Worm (Caenorhabditis elegans) whole organism, L4 larva: ENCODE measurements around the gene mrp-2.

Experiments used
- F37D6.2 ChIP-seq: sonication (generic microtip); optimal IDR thresholded peaks from 2 replicates; lab custom pipeline; 2016; ENCODE audit warnings: mild to moderate bottlenecking, missing genetic modification characterization, missing compliant biosample characterization
- F44E2.7 ChIP-seq: fragments of 200-800 bp; sonication (Bioruptor generic); IDR thresholded peaks from 2 replicates; pipeline ENCODE4 v2.1.2; 2022; ENCODE audit warnings: missing genetic modification characterization, missing compliant biosample characterization
- R02D3.7 ChIP-seq: fragments of 150-350 bp; sonication (generic microtip); optimal IDR thresholded peaks from 3 replicates; lab custom pipeline; 2014; ENCODE audit warnings: missing biosample characterization, missing genetic modification characterization
- Y105C5A.15 ChIP-seq: fragments of 200-800 bp; sonication (Bioruptor generic); IDR thresholded peaks from 2 replicates; pipeline ENCODE4 v1.3.6; 2022; ENCODE audit warnings: missing genetic modification characterization, missing compliant biosample characterization
- Y5F2A.4 ChIP-seq: fragments of 200-800 bp; sonication (Bioruptor generic); optimal IDR thresholded peaks from 2 replicates; lab custom pipeline; 2018; ENCODE audit warnings: mild to moderate bottlenecking, missing genetic modification characterization, missing compliant biosample characterization
- Y75B8A.6 ChIP-seq: fragments of 200-800 bp; sonication (Bioruptor generic); IDR thresholded peaks from 2 replicates; pipeline ENCODE4 v1.3.6; 2022; ENCODE audit warnings: missing genetic modification reagents, missing genetic modification characterization, missing compliant biosample characterization
- aha-1 ChIP-seq: fragments of 150-350 bp; peaks from one replicate; lab custom pipeline; 2014; ENCODE audit warnings: missing biosample characterization, missing genetic modification characterization
- ceh-28 ChIP-seq: fragments of 150-350 bp; optimal IDR thresholded peaks from 2 replicates; lab custom pipeline; 2014; ENCODE audit warnings: missing biosample characterization, missing genetic modification reagents, missing genetic modification characterization
- ceh-62 ChIP-seq: sonication (generic microtip); optimal IDR thresholded peaks from 2 replicates; lab custom pipeline; 2017; ENCODE audit warnings: missing biosample characterization, missing genetic modification characterization
- ctbp-1 ChIP-seq: fragments of 200-800 bp; sonication (Bioruptor generic); IDR thresholded peaks from 2 replicates; pipeline ENCODE4 v1.3.6; 2022; ENCODE audit warnings: missing genetic modification reagents, missing genetic modification characterization, missing compliant biosample characterization
- daf-12 ChIP-seq: fragments of 150-350 bp; optimal IDR thresholded peaks from 2 replicates; lab custom pipeline; 2014; ENCODE audit warnings: missing biosample characterization, missing genetic modification reagents, missing genetic modification characterization
- daf-16 ChIP-seq, 3 experiments: sonication (generic microtip); optimal IDR thresholded peaks; 2 replicates each; lab custom pipeline; 2016 to 2017; ENCODE audit warnings: missing genetic modification characterization in 3 of 3, missing genetic modification reagents in 3 of 3, mild to moderate bottlenecking in 2 of 3, missing compliant biosample characterization in 2 of 3, missing biosample characterization in 1 of 3, moderate library complexity in 1 of 3
- daf-19 ChIP-seq: fragments of 200-800 bp; sonication (Bioruptor generic); conservative IDR thresholded peaks from 2 replicates; pipeline ENCODE4 v1.3.6; 2022; ENCODE audit warnings: missing genetic modification characterization, missing compliant biosample characterization
- daf-8 ChIP-seq: fragments of 200-800 bp; sonication (Bioruptor generic); IDR thresholded peaks from 2 replicates; pipeline ENCODE4 v1.3.6; 2022; ENCODE audit warnings: missing genetic modification characterization, missing compliant biosample characterization
- dmd-8 ChIP-seq: fragments of 200-800 bp; sonication (Bioruptor generic); IDR thresholded peaks from 2 replicates; pipeline ENCODE4 v1.3.6; 2022; ENCODE audit warnings: missing genetic modification characterization, missing compliant biosample characterization
- dmd-9 ChIP-seq: fragments of 200-800 bp; sonication (Bioruptor generic); IDR thresholded peaks from 2 replicates; pipeline ENCODE4 v1.3.6; 2022; ENCODE audit warnings: missing genetic modification reagents, missing genetic modification characterization, missing compliant biosample characterization
- dve-1 ChIP-seq: sonication (generic microtip); optimal IDR thresholded peaks from 2 replicates; lab custom pipeline; 2017; ENCODE audit warnings: antibody characterized with exemption, mild to moderate bottlenecking, missing genetic modification characterization, missing compliant biosample characterization; ENCODE audit not compliant: insufficient read depth
- egl-43 ChIP-seq: fragments of 200-800 bp; sonication (Bioruptor generic); IDR thresholded peaks from 2 replicates; pipeline ENCODE4 v1.3.6; 2022; ENCODE audit warnings: missing genetic modification reagents, missing genetic modification characterization, missing compliant biosample characterization
- hif-1 ChIP-seq, 2 experiments: sonication (generic microtip); optimal IDR thresholded peaks; 2 replicates each; lab custom pipeline; 2016 to 2017; ENCODE audit warnings: missing compliant biosample characterization in 2 of 2, missing genetic modification characterization in 2 of 2, missing genetic modification reagents in 2 of 2, missing genotype in 2 of 2, mild to moderate bottlenecking in 1 of 2
- hlh-11 ChIP-seq: fragments of 200-800 bp; sonication (Bioruptor generic); optimal IDR thresholded peaks from 2 replicates; lab custom pipeline; 2018; ENCODE audit warnings: mild to moderate bottlenecking, missing genetic modification characterization, missing compliant biosample characterization
- hlh-30 ChIP-seq: sonication (generic microtip); optimal IDR thresholded peaks from 2 replicates; lab custom pipeline; 2017; ENCODE audit warnings: antibody characterized with exemption, mild to moderate bottlenecking, missing genetic modification characterization, missing compliant biosample characterization; ENCODE audit not compliant: insufficient read depth
- hmg-1.1 ChIP-seq: fragments of 200-800 bp; sonication (Bioruptor generic); IDR thresholded peaks from 2 replicates; pipeline ENCODE4 v1.3.6; 2022; ENCODE audit warnings: missing genetic modification reagents, missing genetic modification characterization, missing compliant biosample characterization
- lin-1 ChIP-seq: fragments of 200-800 bp; sonication (Bioruptor generic); IDR thresholded peaks from 2 replicates; pipeline ENCODE4 v1.3.6; 2022; ENCODE audit warnings: missing genetic modification reagents, missing genetic modification characterization, missing compliant biosample characterization
- lin-29 ChIP-seq: fragments of 200-800 bp; sonication (Bioruptor generic); IDR thresholded peaks from 2 replicates; pipeline ENCODE4 v1.3.6; 2022; ENCODE audit warnings: missing genetic modification reagents, missing genetic modification characterization, missing compliant biosample characterization
- lin-38 ChIP-seq: fragments of 200-800 bp; sonication (Bioruptor generic); IDR thresholded peaks from 2 replicates; pipeline ENCODE4 v1.3.6; 2022; ENCODE audit warnings: missing genetic modification reagents, missing genetic modification characterization, missing compliant biosample characterization
- lin-39 ChIP-seq: fragments of 150-350 bp; optimal IDR thresholded peaks from 2 replicates; lab custom pipeline; 2014; ENCODE audit warnings: missing biosample characterization, missing genetic modification reagents, missing genetic modification characterization
- madf-5 ChIP-seq, 2 experiments: fragments of 200-800 bp; sonication (Bioruptor generic); IDR thresholded peaks; 2 replicates each; pipeline ENCODE4 v1.3.6; 2022; ENCODE audit warnings: missing compliant biosample characterization in 2 of 2, missing genetic modification characterization in 2 of 2
- madf-9 ChIP-seq: fragments of 200-800 bp; sonication (Bioruptor generic); conservative IDR thresholded peaks from 2 replicates; pipeline ENCODE4 v1.3.6; 2022; ENCODE audit warnings: missing genetic modification reagents, missing genetic modification characterization, missing compliant biosample characterization
- mdl-1 ChIP-seq, 2 experiments: fragments of 150-350 bp in 1 of 2; sonication (generic microtip) in 1 of 2; optimal IDR thresholded peaks; 2 replicates each; lab custom pipeline; 2014 to 2017; ENCODE audit warnings: missing biosample characterization in 2 of 2, missing genetic modification characterization in 2 of 2
- mes-2 ChIP-seq: sonication (generic microtip); optimal IDR thresholded peaks from 2 replicates; lab custom pipeline; 2016; ENCODE audit warnings: missing genotype, mild to moderate bottlenecking, missing genetic modification characterization, missing compliant biosample characterization; ENCODE audit not compliant: poor library complexity, severe bottlenecking
- mxl-3 ChIP-seq: fragments of 200-800 bp; sonication (Bioruptor generic); optimal IDR thresholded peaks from 2 replicates; lab custom pipeline; 2018; ENCODE audit warnings: mild to moderate bottlenecking, missing genetic modification characterization, missing compliant biosample characterization
- nhr-102 ChIP-seq: sonication (generic microtip); optimal IDR thresholded peaks from 2 replicates; lab custom pipeline; 2016; ENCODE audit warnings: mild to moderate bottlenecking, missing genetic modification characterization, moderate library complexity, missing compliant biosample characterization
- nhr-25 ChIP-seq: sonication (generic microtip); optimal IDR thresholded peaks from 2 replicates; lab custom pipeline; 2017; ENCODE audit warnings: missing genetic modification characterization, mild to moderate bottlenecking, missing compliant biosample characterization, antibody characterized with exemption, moderate library complexity, borderline replicate concordance; ENCODE audit not compliant: insufficient read depth
- nhr-28 ChIP-seq: fragments of 150-350 bp; optimal IDR thresholded peaks from 2 replicates; lab custom pipeline; 2014; ENCODE audit warnings: missing biosample characterization, missing genetic modification characterization
- nhr-41 ChIP-seq: fragments of 200-800 bp; sonication (Bioruptor generic); IDR thresholded peaks from 2 replicates; pipeline ENCODE4 v1.3.6; 2022; ENCODE audit warnings: missing genetic modification reagents, missing genetic modification characterization, missing compliant biosample characterization
- nhr-77 ChIP-seq: fragments of 150-350 bp; optimal IDR thresholded peaks from 2 replicates; lab custom pipeline; 2014; ENCODE audit warnings: missing biosample characterization, missing genetic modification characterization
- rbr-2 ChIP-seq: sonication (generic microtip); optimal IDR thresholded peaks from 2 replicates; lab custom pipeline; 2016; ENCODE audit warnings: missing genotype, missing genetic modification characterization, missing compliant biosample characterization
- saeg-2 ChIP-seq: fragments of 200-800 bp; sonication (Bioruptor generic); IDR thresholded peaks from 2 replicates; pipeline ENCODE4 v1.3.6; 2022; ENCODE audit warnings: missing genetic modification reagents, missing genetic modification characterization, missing compliant biosample characterization
- sdz-12 ChIP-seq: fragments of 200-800 bp; sonication (Bioruptor generic); optimal IDR thresholded peaks from 2 replicates; lab custom pipeline; 2018; ENCODE audit warnings: mild to moderate bottlenecking, missing genetic modification characterization, missing compliant biosample characterization
- snpc-1.2 ChIP-seq: fragments of 200-800 bp; sonication (Bioruptor generic); IDR thresholded peaks from 2 replicates; pipeline ENCODE4 v1.3.6; 2022; ENCODE audit warnings: missing genetic modification reagents, missing genetic modification characterization, missing compliant biosample characterization
- snpc-4 ChIP-seq: fragments of 150-350 bp; optimal IDR thresholded peaks from 2 replicates; lab custom pipeline; 2014; ENCODE audit warnings: missing biosample characterization, missing genetic modification characterization
- zfp-2 ChIP-seq: sonication (generic microtip); optimal IDR thresholded peaks from 2 replicates; lab custom pipeline; 2016; ENCODE audit warnings: mild to moderate bottlenecking, missing genetic modification characterization, missing compliant biosample characterization
- zfp-3 ChIP-seq: fragments of 200-800 bp; sonication (Bioruptor generic); conservative IDR thresholded peaks from 2 replicates; pipeline ENCODE4 v1.3.6; 2022; ENCODE audit warnings: missing genetic modification reagents, missing genetic modification characterization, missing compliant biosample characterization

The mrp-2 gene

ce11 chrX:542807-543206 is 29.7 kb downstream of the mrp-2 start, which contains the start of gene F28C10.1:
TSS of gene F28C10.1 (plus strand) at chrX:543107.
- no peak for TF ChIP-seq zfp-3 (GFP tag; lab: Robert Waterston, UW)
- TF ChIP-seq rbr-2 (tag; lab: Kevin White, UChicago) = no peak
- TF ChIP-seq R02D3.7 = no peak
- no peak for TF ChIP-seq Y75B8A.6 (GFP tag; lab: Robert Waterston, UW)
- TF ChIP-seq lin-38 (GFP tag; lab: Robert Waterston, UW) = no peak
- no peak for TF ChIP-seq daf-12 (tag; lab: Kevin White, UChicago)
- no peak for TF ChIP-seq mes-2 (tag; lab: Kevin White, UChicago)
- TF ChIP-seq lin-1 (GFP tag; lab: Robert Waterston, UW) = no peak
- no peak for TF ChIP-seq daf-19 (GFP tag; lab: Robert Waterston, UW)
- no peak for TF ChIP-seq nhr-25
- no peak for TF ChIP-seq ctbp-1 (GFP tag; lab: Robert Waterston, UW)
- TF ChIP-seq nhr-28 (tag; lab: Kevin White, UChicago) = no peak
- TF ChIP-seq zfp-2 (tag; lab: Kevin White, UChicago) = no peak
- TF ChIP-seq snpc-4 (tag; lab: Kevin White, UChicago) = no peak
- no peak for TF ChIP-seq nhr-41 (GFP tag; lab: Robert Waterston, UW)
- no peak for TF ChIP-seq madf-9 (GFP tag; lab: Robert Waterston, UW)
- TF ChIP-seq egl-43 = no peak

- TF ChIP-seq nhr-102 (tag; lab: Kevin White, UChicago) = no peak
- no peak for TF ChIP-seq saeg-2 (GFP tag; lab: Robert Waterston, UW)
- no peak for TF ChIP-seq mxl-3 (GFP tag; lab: Kevin White, UChicago)
- no peak for TF ChIP-seq hmg-1.1
- no peak for TF ChIP-seq Y105C5A.15
- TF ChIP-seq F37D6.2 = no peak
- no peak for TF ChIP-seq madf-5 (GFP tag; IDR thresholded peaks at IDR 0.05; lab: Robert Waterston, UW)
- TF ChIP-seq hlh-30 (tag; lab: Kevin White, UChicago) = no peak
- TF ChIP-seq dmd-8 (GFP tag; lab: Robert Waterston, UW) = 0 out of 2 replicates have a peak, but pooled peaks have one; percentile 15
- no peak for TF ChIP-seq madf-9 (GFP tag; lab: Robert Waterston, UW)
- TF ChIP-seq zfp-3 (GFP tag; lab: Robert Waterston, UW) = no peak
- TF ChIP-seq hlh-11 = no peak
- TF ChIP-seq aha-1 (tag; lab: Kevin White, UChicago) = peak; percentile 20
- no peak for TF ChIP-seq dmd-9 (GFP tag; lab: Robert Waterston, UW)
- TF ChIP-seq sdz-12 (GFP tag; lab: Kevin White, UChicago) = no peak
- no peak for TF ChIP-seq F44E2.7
- TF ChIP-seq nhr-77 (tag; lab: Kevin White, UChicago) = no peak
- no peak for TF ChIP-seq lin-1 (GFP tag; lab: Robert Waterston, UW)
- no peak for TF ChIP-seq mdl-1 (tag; optimal IDR thresholded peaks at IDR 0.05; lab: Kevin White, UChicago)
- no peak for TF ChIP-seq daf-8 (GFP tag; lab: Robert Waterston, UW)
- 0 out of 2 replicates have a peak, but pooled peaks have one; percentile 48 for TF ChIP-seq snpc-1.2 (GFP tag; lab: Robert Waterston, UW)
- no peak for TF ChIP-seq lin-29 (GFP tag; lab: Robert Waterston, UW)
- TF ChIP-seq hif-1 (tag; optimal IDR thresholded peaks at IDR 0.05; lab: Kevin White, UChicago) = no peak
Measured at ce11 chrX:538083-538482, 34.4 kb downstream of the mrp-2 start.

DNA sequence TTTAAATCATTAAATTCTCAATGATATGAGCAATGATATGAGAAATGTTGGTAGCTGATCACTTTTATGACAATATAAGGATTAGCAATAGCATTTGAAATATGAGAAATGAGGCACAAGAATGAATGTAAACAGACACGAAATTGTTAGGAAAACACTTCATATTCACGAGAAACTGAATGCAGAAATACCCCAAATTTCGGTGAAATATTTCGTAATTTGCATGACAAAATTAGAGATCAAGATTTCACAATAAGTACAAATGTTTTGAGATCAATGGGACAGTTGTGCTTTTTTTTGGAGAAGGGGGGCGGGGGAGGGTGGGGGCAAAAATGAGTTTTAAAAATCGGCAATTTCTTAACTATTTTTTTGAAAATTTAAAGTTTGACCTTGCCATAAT is 36.1 kb downstream of the mrp-2 start:
- no peak for TF ChIP-seq dve-1 (tag; lab: Kevin White, UChicago)
- no peak for TF ChIP-seq lin-39 (tag; lab: Kevin White, UChicago)
- TF ChIP-seq ceh-62 (tag; lab: Kevin White, UChicago) = no peak
- TF ChIP-seq ceh-28 = no peak
- TF ChIP-seq Y5F2A.4 = no peak
- TF ChIP-seq mes-2 (tag; lab: Kevin White, UChicago) = no peak
- TF ChIP-seq daf-16 (GFP tag; optimal IDR thresholded peaks at IDR 0.05; lab: Kevin White, UChicago) = no peak
- no peak for TF ChIP-seq daf-16 (tag; optimal IDR thresholded peaks at IDR 0.05; lab: Kevin White, UChicago)
- no peak for TF ChIP-seq nhr-41 (GFP tag; lab: Robert Waterston, UW)
- no peak for TF ChIP-seq sdz-12 (GFP tag; lab: Kevin White, UChicago)
- no peak for TF ChIP-seq snpc-1.2 (GFP tag; lab: Robert Waterston, UW)
